Worm (Caenorhabditis elegans) whole organism, young adult: ENCODE measurements around the gene nid-1.

ENCODE experiments used
- F10E7.11 ChIP-seq: sonication (generic microtip); optimal IDR thresholded peaks from 2 replicates; lab custom pipeline; 2017; ENCODE audit warnings: mild to moderate bottlenecking, missing genetic modification characterization, moderate library complexity, missing compliant biosample characterization
- ama-1 ChIP-seq, 3 experiments: fragments of 150-350 bp in 1 of 3; sonication (generic microtip) in 2 of 3; optimal IDR thresholded peaks; 2 replicates each; lab custom pipeline; 2014 to 2018; ENCODE audit warnings: missing biosample characterization in 2 of 3, missing genetic modification characterization in 2 of 3, missing genetic modification reagents in 2 of 3
- athp-1 ChIP-seq: sonication (generic microtip); optimal IDR thresholded peaks from 2 replicates; lab custom pipeline; 2017; ENCODE audit warnings: mild to moderate bottlenecking, missing genetic modification characterization, missing compliant biosample characterization
- ceh-27 ChIP-seq: fragments of 200-800 bp; sonication (Bioruptor generic); optimal IDR thresholded peaks from 2 replicates; lab custom pipeline; 2018; ENCODE audit warnings: mild to moderate bottlenecking, missing genetic modification characterization, moderate library complexity, missing compliant biosample characterization
- mel-28 ChIP-seq: sonication (generic microtip); optimal IDR thresholded peaks from 2 replicates; lab custom pipeline; 2016; ENCODE audit warnings: borderline replicate concordance, mild to moderate bottlenecking, missing genetic modification characterization, missing compliant biosample characterization
- nfyb-1 ChIP-seq: fragments of 200-800 bp; sonication (Bioruptor generic); IDR thresholded peaks from 2 replicates; pipeline ENCODE4 v1.3.6; 2022; ENCODE audit warnings: missing genetic modification reagents, missing genetic modification characterization, missing compliant biosample characterization
- sdz-38 ChIP-seq: sonication (generic microtip); optimal IDR thresholded peaks from 2 replicates; lab custom pipeline; 2016; ENCODE audit warnings: missing genotype, missing genetic modification characterization, missing compliant biosample characterization
- tlf-1 ChIP-seq: fragments of 200-800 bp; sonication (Bioruptor generic); optimal IDR thresholded peaks from 2 replicates; lab custom pipeline; 2018; ENCODE audit warnings: mild to moderate bottlenecking, missing genetic modification characterization, missing compliant biosample characterization
- ztf-18 ChIP-seq: sonication (generic microtip); optimal IDR thresholded peaks from 2 replicates; lab custom pipeline; 2016; ENCODE audit warnings: missing genotype, mild to moderate bottlenecking, missing genetic modification characterization, missing compliant biosample characterization

DNA sequence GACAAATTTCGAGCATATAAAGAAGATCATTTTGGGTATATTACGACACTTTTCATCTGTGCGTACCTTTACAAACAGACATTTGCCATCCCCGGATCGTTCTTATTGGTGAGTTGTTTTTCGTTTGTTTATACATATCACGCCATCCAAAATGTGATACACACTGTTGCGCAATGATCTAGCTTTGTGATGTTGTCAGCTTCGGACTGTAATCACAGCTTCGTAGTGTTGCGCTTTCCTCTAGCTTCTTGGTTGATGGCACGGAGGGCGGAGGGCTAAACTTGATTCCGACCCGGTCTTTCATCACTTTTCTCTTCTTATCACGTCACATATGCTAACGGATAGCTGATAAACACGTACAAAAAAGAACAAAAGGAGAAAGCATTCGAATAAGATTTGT lies 30.6 kb upstream of the nid-1 start:
- TF ChIP-seq ceh-27 (GFP tag; lab: Kevin White, UChicago): no peak
- no peak for TF ChIP-seq ztf-18 (tag; lab: Kevin White, UChicago)
- TF ChIP-seq tlf-1 (GFP tag; lab: Kevin White, UChicago): no peak
- no peak for TF ChIP-seq ama-1 (optimal IDR thresholded peaks at IDR 0.05; lab: Kevin White, UChicago)
- TF ChIP-seq ama-1 (GFP tag; optimal IDR thresholded peaks at IDR 0.05; lab: Kevin White, UChicago): no peak
- TF ChIP-seq sdz-38 (tag; lab: Kevin White, UChicago): no peak
- TF ChIP-seq athp-1 (tag; lab: Kevin White, UChicago): no peak
- TF ChIP-seq mel-28: no peak
- TF ChIP-seq nfyb-1: no peak
- no peak for TF ChIP-seq F10E7.11 (tag; lab: Kevin White, UChicago)
